Worm (Caenorhabditis elegans) whole organism, L2 larva: ENCODE results near the gene C06G3.3.

Experiments
- Y55F3AM.14 ChIP-seq: fragments of 200-800 bp; sonication (Bioruptor generic); optimal IDR thresholded peaks from 2 replicates; lab custom pipeline; 2018; ENCODE audit warnings: mild to moderate bottlenecking, missing genetic modification characterization, missing compliant biosample characterization
- blmp-1 ChIP-seq: sonication (generic microtip); optimal IDR thresholded peaks from 2 replicates; lab custom pipeline; 2017; ENCODE audit warnings: missing genetic modification characterization, mild to moderate bottlenecking, missing compliant biosample characterization, antibody characterized with exemption, moderate library complexity; ENCODE audit not compliant: insufficient read depth
- elt-3 ChIP-seq: sonication (generic microtip); optimal IDR thresholded peaks from 2 replicates; lab custom pipeline; 2017; ENCODE audit warnings: missing biosample characterization, missing genetic modification characterization
- mdl-1 ChIP-seq, 2 experiments: fragments of 150-350 bp in 1 of 2; sonication (generic microtip) in 1 of 2; optimal IDR thresholded peaks; 2 replicates each; lab custom pipeline; 2017; ENCODE audit warnings: missing biosample characterization in 2 of 2, missing genetic modification characterization in 2 of 2
- nhr-11 ChIP-seq: fragments of 150-350 bp; optimal IDR thresholded peaks from 2 replicates; lab custom pipeline; 2014; ENCODE audit warnings: missing biosample characterization, missing genetic modification characterization
- skn-1 ChIP-seq: sonication (generic microtip); optimal IDR thresholded peaks from 2 replicates; lab custom pipeline; 2017; ENCODE audit warnings: missing biosample characterization, missing genetic modification characterization
- zag-1 ChIP-seq: fragments of 150-350 bp; optimal IDR thresholded peaks from 2 replicates; lab custom pipeline; 2014; ENCODE audit warnings: missing biosample characterization, missing genetic modification characterization

- TF ChIP-seq blmp-1 (tag; lab: Kevin White, UChicago) (no peak), Y55F3AM.14 (GFP tag; lab: Kevin White, UChicago) (no peak), mdl-1 (tag; optimal IDR thresholded peaks at IDR 0.05; lab: Kevin White, UChicago) (no peak), zag-1 (tag; lab: Kevin White, UChicago) (no peak), nhr-11 (no peak), skn-1 (tag; lab: Kevin White, UChicago) (no peak), elt-3 (tag; lab: Kevin White, UChicago) (no peak)
These were observed 21.8 kb downstream of the C06G3.3 start, which contains the start of gene srx-50 for ce11 chrIV:7057677-7058076.
